Worm (Caenorhabditis elegans) whole organism, L3 larva: ENCODE data around the gene rpl-10.

Experiments
- elt-2 ChIP-seq: sonication (generic microtip); optimal IDR thresholded peaks from 2 replicates; lab custom pipeline; 2016; ENCODE audit warnings: missing genetic modification reagents, mild to moderate bottlenecking, missing genetic modification characterization, missing compliant biosample characterization
- mml-1 ChIP-seq: fragments of 150-350 bp; sonication (generic microtip); optimal IDR thresholded peaks from 3 replicates; lab custom pipeline; 2014; ENCODE audit warnings: missing biosample characterization, missing genetic modification characterization
- nhr-237 ChIP-seq: fragments of 150-350 bp; optimal IDR thresholded peaks from 2 replicates; lab custom pipeline; 2014; ENCODE audit warnings: missing biosample characterization, missing genetic modification characterization
- pqm-1 ChIP-seq: fragments of 150-350 bp; optimal IDR thresholded peaks from 2 replicates; lab custom pipeline; 2017; ENCODE audit warnings: missing biosample characterization, missing genetic modification characterization, inconsistent platforms

DNA sequence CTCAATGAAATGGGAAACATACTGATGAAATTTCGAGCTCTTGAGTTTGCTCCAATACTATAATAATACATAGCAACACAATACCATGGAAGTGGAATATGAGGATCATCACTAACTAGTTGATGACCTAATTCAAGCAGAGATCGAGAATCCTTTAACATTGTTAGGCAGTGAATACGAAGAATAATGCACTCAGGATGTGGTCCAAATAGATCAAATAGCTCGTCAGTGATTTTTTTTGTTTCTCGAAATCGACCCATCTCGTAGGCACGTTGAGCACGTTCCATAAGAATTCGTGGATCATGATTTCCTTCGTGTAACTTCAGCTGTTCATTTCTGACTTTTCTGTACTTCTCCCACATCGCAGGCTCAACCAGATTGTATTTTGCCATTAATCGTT, 17.2 kb downstream of the rpl-10 start:
- TF ChIP-seq pqm-1 (tag; lab: Kevin White, UChicago): no peak
- no peak for TF ChIP-seq mml-1
- TF ChIP-seq elt-2 (tag; lab: Kevin White, UChicago): no peak
- no peak for TF ChIP-seq nhr-237 (tag; lab: Kevin White, UChicago)
